Fruit fly (Drosophila melanogaster): ENCODE measurements around the gene CG6813.

Gene CG6813

dm6 chr3R:11670888-11671287 lies 44.5 kb upstream of the CG6813 start:
- TF ChIP-seq chinmo (GFP tag; IDR thresholded peaks at IDR 0.05; ENCODE audit: partially characterized antibody) (0 out of 4 replicates have a peak, but pooled peaks have one; percentile 27), run (tag; optimal IDR thresholded peaks at IDR 0.05) (no peak), Hey (tag; optimal IDR thresholded peaks at IDR 0.05) (peak; percentile 49), exex (tag; optimal IDR thresholded peaks at IDR 0.05) (peak; percentile 79), mirr (GFP tag; optimal IDR thresholded peaks at IDR 0.05) (peak; percentile 63), grn (GFP tag; optimal IDR thresholded peaks at IDR 0.05) (peak; percentile 75), Mes4 (GFP tag; optimal IDR thresholded peaks at IDR 0.05) (no peak), Pdp1 (GFP tag; optimal IDR thresholded peaks at IDR 0.05) (peak in 1 of 2 experiments; percentile 20), Mad (GFP tag; optimal IDR thresholded peaks at IDR 0.05) (no peak), GATAe (GFP tag; conservative IDR thresholded peaks at IDR 0.05) (0 out of 2 replicates have a peak, but pooled peaks have one; percentile 26)

- TF ChIP-seq CG31365 (tag; optimal IDR thresholded peaks at IDR 0.05) (no peak), lov (optimal IDR thresholded peaks at IDR 0.05) (no peak), lov (GFP tag; IDR thresholded peaks at IDR 0.05) (no peak), ase (GFP tag; IDR thresholded peaks at IDR 0.05) (no peak), CG2712 (tag; optimal IDR thresholded peaks at IDR 0.05) (no peak), Ets65A (GFP tag) (peak; percentile 41), sima (GFP tag; optimal IDR thresholded peaks at IDR 0.05) (no peak), Deaf1 (tag; optimal IDR thresholded peaks at IDR 0.05) (peak; percentile 17), jing (GFP tag; optimal IDR thresholded peaks at IDR 0.05) (no peak), danr (GFP tag; IDR thresholded peaks at IDR 0.05) (no peak), CG13624 (GFP tag; optimal IDR thresholded peaks at IDR 0.05) (no peak), CG8478 (optimal IDR thresholded peaks at IDR 0.05) (peak; percentile 83), CG1832 (GFP tag; optimal IDR thresholded peaks at IDR 0.05) (no peak), CG8924 (tag; optimal IDR thresholded peaks at IDR 0.05) (no peak), CG7357 (GFP tag; IDR thresholded peaks at IDR 0.05) (no peak), CG7786 (GFP tag; optimal IDR thresholded peaks at IDR 0.05) (no peak), Hmx (GFP tag; optimal IDR thresholded peaks at IDR 0.05) (no peak), Atf3 (GFP tag; optimal IDR thresholded peaks at IDR 0.05) (no peak), bab2 (GFP tag; optimal IDR thresholded peaks at IDR 0.05) (no peak), Awh (GFP tag; IDR thresholded peaks at IDR 0.05) (no peak), CG7928 (GFP tag; optimal IDR thresholded peaks at IDR 0.05) (no peak), CG2889 (GFP tag; IDR thresholded peaks at IDR 0.05) (no peak), CG4820 (GFP tag; optimal IDR thresholded peaks at IDR 0.05) (no peak), chinmo (GFP tag; IDR thresholded peaks at IDR 0.05; ENCODE audit: partially characterized antibody) (0 out of 4 replicates have a peak, but pooled peaks have one; percentile 16), CG4360 (GFP tag; IDR thresholded peaks at IDR 0.05) (peak; percentile 25; the same call in 1 of the 2 replicates), Vsx1 (GFP tag; optimal IDR thresholded peaks at IDR 0.05) (no peak), CG13296 (GFP tag; optimal IDR thresholded peaks at IDR 0.05) (no peak), CG3163 (GFP tag; optimal IDR thresholded peaks at IDR 0.05) (no peak), gem (tag; optimal IDR thresholded peaks at IDR 0.05) (no peak), scrt (GFP tag; optimal IDR thresholded peaks at IDR 0.05) (peak; percentile 88)
These were observed 43.5 kb upstream of the CG6813 start for dm6 chr3R:11669954-11670347.

Data from whole organism, embryonic.